Fruit fly (Drosophila melanogaster) whole organism, embryonic: ENCODE measurements around the gene stwl.
A peak's percentile ranks its signal among the peaks of the same experiment; 100 is the strongest.

ENCODE experiments used
- ATbp ChIP-seq: fragments of 200-800 bp; sonication (Bioruptor generic); optimal IDR thresholded peaks from 2 replicates; lab custom pipeline; 2017; ENCODE audit warnings: missing biosample characterization, mild to moderate bottlenecking, missing genetic modification characterization, missing genetic modification reagents
- Abd-B ChIP-seq: fragments of 200-800 bp; sonication (Bioruptor generic); optimal IDR thresholded peaks from 2 replicates; lab custom pipeline; 2018; ENCODE audit warnings: missing biosample characterization, mild to moderate bottlenecking, missing genetic modification characterization, moderate library complexity
- Asciz ChIP-seq: fragments of 200-800 bp; sonication (Bioruptor generic); optimal IDR thresholded peaks from 2 replicates; lab custom pipeline; 2017; ENCODE audit warnings: missing biosample characterization, mild to moderate bottlenecking, missing genetic modification characterization, missing genetic modification reagents
- CG10147 ChIP-seq: fragments of 200-800 bp; sonication (Bioruptor generic); optimal IDR thresholded peaks from 2 replicates; lab custom pipeline; 2019; ENCODE audit warnings: missing biosample characterization, mild to moderate bottlenecking, missing genetic modification characterization, moderate library complexity
- CG10431 ChIP-seq: fragments of 200-800 bp; sonication (Bioruptor generic); optimal IDR thresholded peaks from 3 replicates; lab custom pipeline; 2018; ENCODE audit warnings: missing biosample characterization, mild to moderate bottlenecking, missing genetic modification characterization
- CG11723 ChIP-seq: fragments of 200-800 bp; sonication (Bioruptor generic); optimal IDR thresholded peaks from 2 replicates; lab custom pipeline; 2017; ENCODE audit warnings: missing biosample characterization, mild to moderate bottlenecking, missing genetic modification characterization
- CG12391 ChIP-seq: fragments of 200-800 bp; sonication (Bioruptor generic); optimal IDR thresholded peaks from 3 replicates; lab custom pipeline; 2018; ENCODE audit warnings: missing biosample characterization, mild to moderate bottlenecking, missing genetic modification characterization, moderate library complexity
- CG12769 ChIP-seq: fragments of 200-800 bp; sonication (Bioruptor generic); optimal IDR thresholded peaks from 2 replicates; lab custom pipeline; 2019; ENCODE audit warnings: missing biosample characterization, mild to moderate bottlenecking, missing genetic modification characterization, moderate library complexity
- CG15479 ChIP-seq: fragments of 200-800 bp; sonication (Bioruptor generic); optimal IDR thresholded peaks from 3 replicates; lab custom pipeline; 2019; ENCODE audit warnings: missing biosample characterization, mild to moderate bottlenecking, missing genetic modification characterization, moderate library complexity
- CG17359 ChIP-seq: fragments of 200-800 bp; sonication (Bioruptor generic); optimal IDR thresholded peaks from 3 replicates; lab custom pipeline; 2018; ENCODE audit warnings: missing biosample characterization, mild to moderate bottlenecking, missing genetic modification characterization, moderate library complexity
- CG32767 ChIP-seq: fragments of 200-800 bp; sonication (Bioruptor generic); IDR thresholded peaks from 2 replicates; pipeline ENCODE4 v1.3.6; 2022; ENCODE audit warnings: missing biosample characterization, missing genetic modification characterization
- CG33213 ChIP-seq: fragments of 200-800 bp; sonication (Bioruptor generic); optimal IDR thresholded peaks from 3 replicates; lab custom pipeline; 2016; ENCODE audit warnings: missing biosample characterization, missing genetic modification characterization
- CG33557 ChIP-seq: fragments of 200-800 bp; sonication (Bioruptor generic); optimal IDR thresholded peaks from 2 replicates; lab custom pipeline; 2019; ENCODE audit warnings: missing biosample characterization, mild to moderate bottlenecking, missing genetic modification characterization, moderate library complexity
- CG34422 ChIP-seq: fragments of 200-800 bp; sonication (Bioruptor generic); IDR thresholded peaks from 3 replicates; pipeline ENCODE4 v1.3.6; 2022; ENCODE audit warnings: missing biosample characterization, missing genetic modification characterization
- CG3838 ChIP-seq: fragments of 200-800 bp; sonication (Bioruptor generic); optimal IDR thresholded peaks from 3 replicates; lab custom pipeline; 2016; ENCODE audit warnings: missing biosample characterization, missing genetic modification characterization
- CG7372 ChIP-seq: fragments of 200-800 bp; sonication (Bioruptor generic); IDR thresholded peaks from 2 replicates; pipeline ENCODE4 v1.3.6; 2022; ENCODE audit warnings: missing biosample characterization, missing genetic modification characterization
- CG7745 ChIP-seq: fragments of 200-800 bp; sonication (Bioruptor generic); optimal IDR thresholded peaks from 2 replicates; lab custom pipeline; 2018; ENCODE audit warnings: missing biosample characterization, mild to moderate bottlenecking, missing genetic modification characterization, moderate library complexity
- CG8281 ChIP-seq: fragments of 200-800 bp; sonication (Bioruptor generic); optimal IDR thresholded peaks from 2 replicates; lab custom pipeline; 2018; ENCODE audit warnings: missing biosample characterization, mild to moderate bottlenecking, missing genetic modification characterization, moderate library complexity
- CG9797 ChIP-seq: fragments of 200-800 bp; sonication (Bioruptor generic); optimal IDR thresholded peaks from 3 replicates; lab custom pipeline; 2018; ENCODE audit warnings: missing biosample characterization, mild to moderate bottlenecking, missing genetic modification characterization
- CG9932 ChIP-seq: fragments of 200-800 bp; sonication (Bioruptor generic); IDR thresholded peaks from 2 replicates; pipeline ENCODE4 v1.3.6; 2022; ENCODE audit warnings: missing biosample characterization, missing genetic modification characterization
- Camta ChIP-seq: fragments of 200-800 bp; sonication (Bioruptor generic); optimal IDR thresholded peaks from 2 replicates; lab custom pipeline; 2016; ENCODE audit warnings: missing biosample characterization, missing genetic modification characterization
- Dp ChIP-seq: fragments of 200-800 bp; sonication (Bioruptor generic); optimal IDR thresholded peaks from 2 replicates; lab custom pipeline; 2018; ENCODE audit warnings: missing biosample characterization, mild to moderate bottlenecking, missing genetic modification characterization, moderate library complexity
- Dref ChIP-seq: fragments of 200-800 bp; sonication (Bioruptor generic); IDR thresholded peaks from 2 replicates; pipeline ENCODE4 v1.3.6; 2022; ENCODE audit warnings: missing biosample characterization, missing genetic modification characterization
- Ets97D ChIP-seq: fragments of 200-800 bp; sonication (Bioruptor generic); optimal IDR thresholded peaks from 3 replicates; lab custom pipeline; 2016; ENCODE audit warnings: missing biosample characterization, missing genetic modification characterization
- Gug ChIP-seq: fragments of 200-800 bp; sonication (Bioruptor generic); IDR thresholded peaks from 4 replicates; pipeline ENCODE4 v1.3.6; 2022; ENCODE audit warnings: missing biosample characterization, missing genetic modification characterization
- HmgZ ChIP-seq: fragments of 200-800 bp; sonication (Bioruptor generic); optimal IDR thresholded peaks from 2 replicates; lab custom pipeline; 2018; ENCODE audit warnings: missing biosample characterization, mild to moderate bottlenecking, missing genetic modification characterization
- Hmr ChIP-seq: fragments of 200-800 bp; sonication (Bioruptor generic); optimal IDR thresholded peaks from 3 replicates; lab custom pipeline; 2017; ENCODE audit warnings: mild to moderate bottlenecking, missing biosample characterization, missing genetic modification reagents, missing genetic modification characterization
- Lhr ChIP-seq: fragments of 200-800 bp; sonication (Bioruptor generic); optimal IDR thresholded peaks from 3 replicates; lab custom pipeline; 2017; ENCODE audit warnings: mild to moderate bottlenecking, missing biosample characterization, missing genetic modification reagents, missing genetic modification characterization
- Sry-δ ChIP-seq: fragments of 200-800 bp; sonication (Bioruptor generic); optimal IDR thresholded peaks from 2 replicates; lab custom pipeline; 2016; ENCODE audit warnings: missing biosample characterization, missing genetic modification characterization
- Stat92E ChIP-seq, 3 experiments: fragments of >200 bp in 2 of 3; fragments of 200-800 bp in 1 of 3; sonication (Bioruptor generic) in 1 of 3; optimal IDR thresholded peaks; 2 replicates each; lab custom pipeline; 2017 to 2019; ENCODE audit warnings: missing biosample characterization in 3 of 3, missing genetic modification characterization in 3 of 3, mild to moderate bottlenecking in 1 of 3, moderate library complexity in 1 of 3
- Vsx1 ChIP-seq: fragments of 200-800 bp; sonication (Bioruptor generic); optimal IDR thresholded peaks from 2 replicates; lab custom pipeline; 2017; ENCODE audit warnings: missing biosample characterization, mild to moderate bottlenecking, missing genetic modification characterization, missing genetic modification reagents
- bsh ChIP-seq, 2 experiments: fragments of 200-800 bp; sonication (Bioruptor generic); optimal IDR thresholded peaks; 2 replicates each; lab custom pipeline; 2017 to 2018; ENCODE audit warnings: mild to moderate bottlenecking in 2 of 2, missing biosample characterization in 2 of 2, missing genetic modification characterization in 2 of 2, moderate library complexity in 1 of 2
- cad ChIP-seq: fragments of >200 bp; optimal IDR thresholded peaks from 2 replicates; lab custom pipeline; 2017; ENCODE audit warnings: missing biosample characterization, missing genetic modification characterization
- caup ChIP-seq: fragments of 200-800 bp; sonication (Bioruptor generic); optimal IDR thresholded peaks from 3 replicates; lab custom pipeline; 2017; ENCODE audit warnings: missing biosample characterization, mild to moderate bottlenecking, missing genetic modification characterization, moderate library complexity; ENCODE audit not compliant: severe bottlenecking
- da ChIP-seq: fragments of 200-800 bp; sonication (Bioruptor generic); optimal IDR thresholded peaks from 2 replicates; lab custom pipeline; 2016; ENCODE audit warnings: missing biosample characterization, missing genetic modification characterization
- fd96Cb ChIP-seq: fragments of 200-800 bp; sonication (Bioruptor generic); optimal IDR thresholded peaks from 2 replicates; lab custom pipeline; 2018; ENCODE audit warnings: missing biosample characterization, mild to moderate bottlenecking, missing genetic modification characterization, moderate library complexity
- gce ChIP-seq: fragments of 200-800 bp; sonication (Bioruptor generic); IDR thresholded peaks from 3 replicates; pipeline ENCODE4 v1.3.6; 2022; ENCODE audit warnings: missing biosample characterization, missing genetic modification characterization
- gfzf ChIP-seq: fragments of 200-800 bp; sonication (Bioruptor generic); optimal IDR thresholded peaks from 2 replicates; lab custom pipeline; 2016; ENCODE audit warnings: missing biosample characterization, mild to moderate bottlenecking, missing genetic modification characterization, moderate library complexity
- gro ChIP-seq: fragments of 200-800 bp; sonication (Bioruptor generic); optimal IDR thresholded peaks from 2 replicates; lab custom pipeline; 2016; ENCODE audit warnings: missing biosample characterization, missing genetic modification characterization
- pb ChIP-seq: fragments of 200-800 bp; sonication (Bioruptor generic); optimal IDR thresholded peaks from 3 replicates; lab custom pipeline; 2016; ENCODE audit warnings: missing biosample characterization, missing genetic modification characterization
- pho ChIP-seq: fragments of 200-800 bp; sonication (Bioruptor generic); optimal IDR thresholded peaks from 2 replicates; lab custom pipeline; 2016; ENCODE audit warnings: missing biosample characterization, missing genetic modification characterization
- pum ChIP-seq: fragments of 200-800 bp; sonication (Bioruptor generic); optimal IDR thresholded peaks from 2 replicates; lab custom pipeline; 2016; ENCODE audit warnings: missing biosample characterization, missing genetic modification characterization
- row ChIP-seq: fragments of 200-800 bp; sonication (Bioruptor generic); IDR thresholded peaks from 3 replicates; pipeline ENCODE4 v1.3.6; 2022; ENCODE audit warnings: missing biosample characterization, missing genetic modification characterization
- run ChIP-seq: fragments of 200-800 bp; sonication (Bioruptor generic); optimal IDR thresholded peaks from 3 replicates; lab custom pipeline; 2018; ENCODE audit warnings: missing biosample characterization, mild to moderate bottlenecking, missing genetic modification characterization
- scrt ChIP-seq: fragments of 200-800 bp; sonication (Bioruptor generic); optimal IDR thresholded peaks from 2 replicates; lab custom pipeline; 2018; ENCODE audit warnings: missing biosample characterization, mild to moderate bottlenecking, missing genetic modification characterization, moderate library complexity
- stwl ChIP-seq: fragments of 200-800 bp; sonication (Bioruptor generic); optimal IDR thresholded peaks from 3 replicates; lab custom pipeline; 2018; ENCODE audit warnings: missing biosample characterization, mild to moderate bottlenecking, missing genetic modification characterization, moderate library complexity
- tin ChIP-seq: fragments of 200-800 bp; sonication (Bioruptor generic); optimal IDR thresholded peaks from 3 replicates; lab custom pipeline; 2016; ENCODE audit warnings: missing biosample characterization, missing genetic modification characterization
- trem ChIP-seq: fragments of 200-800 bp; optimal IDR thresholded peaks from 3 replicates; lab custom pipeline; 2019; ENCODE audit warnings: missing biosample characterization, mild to moderate bottlenecking, missing genetic modification characterization, moderate library complexity

The stwl gene

DNA sequence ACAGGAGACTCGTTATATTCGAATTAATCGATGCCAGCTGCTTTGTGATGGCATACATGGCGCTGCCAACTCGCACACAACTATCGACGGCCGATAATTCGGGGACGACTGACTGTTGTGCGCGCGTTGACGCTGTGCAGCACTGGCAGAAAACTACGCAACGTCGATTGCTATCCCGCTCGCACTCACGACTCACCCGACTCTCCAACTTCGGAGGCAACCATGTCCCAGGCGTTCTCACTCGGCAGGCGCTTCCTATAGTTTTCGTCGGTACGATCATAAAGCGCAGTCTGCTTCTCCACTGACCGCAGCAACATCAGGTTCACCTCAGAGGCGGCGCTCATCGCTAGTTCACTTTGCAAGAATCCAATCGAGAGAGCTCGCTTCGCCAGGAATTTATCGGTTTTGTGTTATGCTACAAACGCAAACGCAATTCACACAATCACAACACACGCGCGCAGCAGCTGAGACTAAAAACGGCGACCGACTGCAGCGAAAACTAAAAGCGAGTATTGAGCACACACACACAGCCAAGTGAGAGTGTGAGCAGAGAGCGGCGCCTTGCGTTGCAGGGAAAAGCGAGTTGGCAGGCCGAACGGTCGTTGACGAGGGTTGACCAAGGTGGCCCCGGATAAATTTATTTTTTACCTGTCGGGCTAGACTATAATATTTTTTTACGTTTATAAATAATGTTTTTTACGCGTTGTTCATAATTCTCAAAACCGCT is at the start of gene stwl (continued):
- TF ChIP-seq scrt (GFP tag; lab: Kevin White, UChicago): peak; percentile 82
- peak; percentile 84 for TF ChIP-seq Ets97D (GFP tag; lab: Kevin White, UChicago)
- peak in 1 of 2 experiments; percentile 20 for TF ChIP-seq bsh (GFP tag; optimal IDR thresholded peaks at IDR 0.05; lab: Kevin White, UChicago)
- TF ChIP-seq CG7745 (tag; lab: Kevin White, UChicago): no peak
- TF ChIP-seq Camta (GFP tag; lab: Kevin White, UChicago): peak; percentile 44
- no peak for TF ChIP-seq Vsx1
- peak; percentile 59 for TF ChIP-seq Abd-B (GFP tag; lab: Kevin White, UChicago)
- TF ChIP-seq CG12391: no peak
- no peak for TF ChIP-seq gce
- peak; percentile 31 for TF ChIP-seq CG9797 (GFP tag; lab: Kevin White, UChicago)
- no peak for TF ChIP-seq CG10431 (GFP tag; lab: Kevin White, UChicago)
- TF ChIP-seq CG7372 (GFP tag; lab: Robert Waterston, UW): 0 out of 2 replicates have a peak, but pooled peaks have one; percentile 22
- peak; percentile 54 for TF ChIP-seq pb (GFP tag; lab: Kevin White, UChicago)
- no peak for TF ChIP-seq fd96Cb (tag; lab: Kevin White, UChicago)
- peak; percentile 33 for TF ChIP-seq da (GFP tag; lab: Kevin White, UChicago)
- TF ChIP-seq trem (tag; lab: Kevin White, UChicago): peak; percentile 98
- TF ChIP-seq Asciz (GFP tag; lab: Kevin White, UChicago): peak; percentile 51
- TF ChIP-seq CG33557 (GFP tag; lab: Kevin White, UChicago): no peak
- peak; percentile 24 for TF ChIP-seq CG12769 (tag; lab: Kevin White, UChicago)
- TF ChIP-seq cad (GFP tag; lab: Kevin White, UChicago): no peak
- TF ChIP-seq CG34422 (GFP tag; lab: Robert Waterston, UW): no peak
- peak; percentile 20 for TF ChIP-seq ATbp (GFP tag; lab: Kevin White, UChicago)
- TF ChIP-seq CG9932 (GFP tag; lab: Robert Waterston, UW): peak; percentile 76
- TF ChIP-seq Lhr: peak; percentile 89
- peak; percentile 62 for TF ChIP-seq pum (GFP tag; lab: Kevin White, UChicago)
- TF ChIP-seq Dref: peak; percentile 66
- TF ChIP-seq Gug (GFP tag; lab: Robert Waterston, UW): peak; percentile 83
- no peak for TF ChIP-seq pho
- peak; percentile 94 for TF ChIP-seq CG33213 (GFP tag; lab: Kevin White, UChicago)
- TF ChIP-seq CG32767 (GFP tag; lab: Robert Waterston, UW): no peak
- no peak for TF ChIP-seq Stat92E (GFP tag; optimal IDR thresholded peaks at IDR 0.05; lab: Kevin White, UChicago)
- no peak for TF ChIP-seq caup (GFP tag; lab: Kevin White, UChicago)
- TF ChIP-seq CG15479 (GFP tag; lab: Kevin White, UChicago): peak; percentile 94
- no peak for TF ChIP-seq CG8281
- TF ChIP-seq CG3838: no peak
- no peak for TF ChIP-seq CG11723
- peak; percentile 17 for TF ChIP-seq gfzf (GFP tag; lab: Kevin White, UChicago)
- peak; percentile 16 for TF ChIP-seq Dp
- TF ChIP-seq CG17359: peak; percentile 25
- TF ChIP-seq tin: peak; percentile 65
- TF ChIP-seq row (GFP tag; lab: Robert Waterston, UW): peak; percentile 83
- peak; percentile 87 for TF ChIP-seq Sry-δ (GFP tag; lab: Kevin White, UChicago)
- TF ChIP-seq HmgZ (tag; lab: Kevin White, UChicago): peak; percentile 18
- TF ChIP-seq run (tag; lab: Kevin White, UChicago): no peak
- no peak for TF ChIP-seq gro (GFP tag; lab: Kevin White, UChicago)
- TF ChIP-seq CG10147 (GFP tag; lab: Kevin White, UChicago): no peak
- TF ChIP-seq stwl (tag; lab: Kevin White, UChicago): peak; percentile 100
- TF ChIP-seq Hmr (GFP tag; lab: Kevin White, UChicago): peak; percentile 59
